Fruit fly (Drosophila melanogaster): ENCODE data around the gene Rph.

The Rph gene

dm6 chrX:10802457-10803378 is 45.3 kb upstream of the Rph start (continued):
- TF ChIP-seq CG14441 (GFP tag; IDR thresholded peaks at IDR 0.05): peak; percentile 42; the same call in 1 of the 2 replicates
- peak; percentile 85 for TF ChIP-seq CG7839 (tag; optimal IDR thresholded peaks at IDR 0.05)
- TF ChIP-seq CG10959 (GFP tag; IDR thresholded peaks at IDR 0.05): no peak
- no peak for TF ChIP-seq gcm2 (GFP tag; optimal IDR thresholded peaks at IDR 0.05)
- TF ChIP-seq h (optimal IDR thresholded peaks at IDR 0.05): no peak
- TF ChIP-seq Chrac-16 (GFP tag; optimal IDR thresholded peaks at IDR 0.05): peak; percentile 25
- TF ChIP-seq CG34376 (GFP tag; optimal IDR thresholded peaks at IDR 0.05): no peak
- no peak for TF ChIP-seq CG8765 (GFP tag; IDR thresholded peaks at IDR 0.05)
- peak; percentile 69 for TF ChIP-seq Meics (GFP tag; optimal IDR thresholded peaks at IDR 0.05)
- TF ChIP-seq eve (GFP tag; optimal IDR thresholded peaks at IDR 0.05): peak in 1 of 2 experiments; percentile 46
- no peak for TF ChIP-seq pfk (GFP tag; optimal IDR thresholded peaks at IDR 0.05)
- no peak for TF ChIP-seq CG4730 (GFP tag; IDR thresholded peaks at IDR 0.05)
- peak; percentile 69 for TF ChIP-seq odd (GFP tag; optimal IDR thresholded peaks at IDR 0.05)
- TF ChIP-seq gsb-n (tag; optimal IDR thresholded peaks at IDR 0.05): peak; percentile 65
- TF ChIP-seq prd (optimal IDR thresholded peaks at IDR 0.05): no peak
- TF ChIP-seq prd (GFP tag; IDR thresholded peaks at IDR 0.05): peak; percentile 57; the same call in 2 of the 3 replicates
- no peak for TF ChIP-seq Dp (GFP tag; optimal IDR thresholded peaks at IDR 0.05)
- TF ChIP-seq Hr78 (GFP tag; optimal IDR thresholded peaks at IDR 0.05): peak in 1 of 2 experiments; percentile 91
- no peak for TF ChIP-seq Kr (GFP tag; optimal IDR thresholded peaks at IDR 0.05)
- peak; percentile 83 for TF ChIP-seq phol (tag; optimal IDR thresholded peaks at IDR 0.05)
- TF ChIP-seq Sry-δ (GFP tag; optimal IDR thresholded peaks at IDR 0.05): no peak
- peak; percentile 57 for TF ChIP-seq CG12299 (tag; optimal IDR thresholded peaks at IDR 0.05)
- TF ChIP-seq CG32772 (GFP tag; IDR thresholded peaks at IDR 0.05): peak; percentile 38; the same call in 1 of the 2 replicates
- TF ChIP-seq Ada2b (GFP tag; IDR thresholded peaks at IDR 0.05): 0 out of 2 replicates have a peak, but pooled peaks have one; percentile 10
- TF ChIP-seq CG1602 (GFP tag; optimal IDR thresholded peaks at IDR 0.05): peak; percentile 36
- peak; percentile 32; the same call in 1 of the 2 replicates for TF ChIP-seq ttk (GFP tag; IDR thresholded peaks at IDR 0.05)
- TF ChIP-seq bcd (GFP tag; optimal IDR thresholded peaks at IDR 0.05): no peak
- no peak for TF ChIP-seq CG12769 (tag; optimal IDR thresholded peaks at IDR 0.05)
- no peak for TF ChIP-seq CG31365 (tag; optimal IDR thresholded peaks at IDR 0.05)
- TF ChIP-seq CG1233 (GFP tag; optimal IDR thresholded peaks at IDR 0.05): peak; percentile 64
- TF ChIP-seq CG18011 (GFP tag; optimal IDR thresholded peaks at IDR 0.05): no peak
- no peak for TF ChIP-seq NK7.1 (GFP tag; optimal IDR thresholded peaks at IDR 0.05)
- TF ChIP-seq Pdp1 (GFP tag; optimal IDR thresholded peaks at IDR 0.05): peak in 1 of 2 experiments; percentile 27
- TF ChIP-seq fru (optimal IDR thresholded peaks at IDR 0.05): no peak
- peak; percentile 86 for TF ChIP-seq sens (GFP tag)
- TF ChIP-seq pzg (GFP tag; optimal IDR thresholded peaks at IDR 0.05): no peak
- peak; percentile 42 for TF ChIP-seq twi (tag; optimal IDR thresholded peaks at IDR 0.05)
- peak; percentile 88 for TF ChIP-seq CG31441 (GFP tag; IDR thresholded peaks at IDR 0.05)
- TF ChIP-seq CG4707 (GFP tag; optimal IDR thresholded peaks at IDR 0.05): no peak
- TF ChIP-seq z (GFP tag; IDR thresholded peaks at IDR 0.05): no peak
- peak; percentile 79 for TF ChIP-seq unpg (GFP tag; optimal IDR thresholded peaks at IDR 0.05)
- no peak for TF ChIP-seq Stat92E (GFP tag; optimal IDR thresholded peaks at IDR 0.05)
- no peak for TF ChIP-seq H2.0 (GFP tag; IDR thresholded peaks at IDR 0.05)
- no peak for TF ChIP-seq CG6175 (GFP tag; IDR thresholded peaks at IDR 0.05)
- TF ChIP-seq sd (tag; optimal IDR thresholded peaks at IDR 0.05): no peak
- no peak for TF ChIP-seq pb (GFP tag; optimal IDR thresholded peaks at IDR 0.05)
- TF ChIP-seq Dll (GFP tag; IDR thresholded peaks at IDR 0.05; ENCODE audit: partially characterized antibody): no peak
- peak; percentile 79 for TF ChIP-seq CG8924 (tag; optimal IDR thresholded peaks at IDR 0.05)
- TF ChIP-seq gro (GFP tag; optimal IDR thresholded peaks at IDR 0.05): no peak

All from whole organism, embryonic.